Worm (Caenorhabditis elegans) whole organism, L1 larva: ENCODE data around the gene F55G7.4.

Experiments used
- C16A3.4 ChIP-seq: fragments of 150-350 bp; optimal IDR thresholded peaks from 2 replicates; lab custom pipeline; 2014; ENCODE audit warnings: missing biosample characterization, missing genetic modification characterization
- C34B4.2 ChIP-seq: sonication (generic microtip); optimal IDR thresholded peaks from 2 replicates; lab custom pipeline; 2017; ENCODE audit warnings: mild to moderate bottlenecking, missing genetic modification characterization, missing compliant biosample characterization
- F16B12.6 ChIP-seq: fragments of 150-350 bp; optimal IDR thresholded peaks from 2 replicates; lab custom pipeline; 2014; ENCODE audit warnings: missing biosample characterization, missing genetic modification characterization
- aha-1 ChIP-seq: fragments of 150-350 bp; optimal IDR thresholded peaks from 2 replicates; lab custom pipeline; 2014; ENCODE audit warnings: missing biosample characterization, missing genetic modification characterization
- alr-1 ChIP-seq: fragments of 200-800 bp; sonication (Bioruptor generic); optimal IDR thresholded peaks from 2 replicates; lab custom pipeline; 2018; ENCODE audit warnings: borderline replicate concordance, mild to moderate bottlenecking, missing genetic modification characterization, missing compliant biosample characterization
- ama-1 ChIP-seq: fragments of 150-350 bp; optimal IDR thresholded peaks from 2 replicates; lab custom pipeline; 2014
- blmp-1 ChIP-seq: fragments of 150-350 bp; optimal IDR thresholded peaks from 2 replicates; lab custom pipeline; 2014; ENCODE audit warnings: missing biosample characterization, missing genetic modification characterization
- ceh-63 ChIP-seq: fragments of 200-800 bp; sonication (Bioruptor generic); optimal IDR thresholded peaks from 2 replicates; lab custom pipeline; 2018; ENCODE audit warnings: mild to moderate bottlenecking, missing genetic modification characterization, missing compliant biosample characterization
- ceh-8 ChIP-seq: fragments of 200-800 bp; sonication (Bioruptor generic); optimal IDR thresholded peaks from 2 replicates; lab custom pipeline; 2018; ENCODE audit warnings: mild to moderate bottlenecking, missing genetic modification characterization, moderate library complexity, missing compliant biosample characterization
- ceh-82 ChIP-seq, 3 experiments: fragments of 150-350 bp in 1 of 3; sonication (generic microtip) in 2 of 3; optimal IDR thresholded peaks; 2 replicates each; lab custom pipeline; 2014 to 2017; ENCODE audit warnings: missing biosample characterization in 3 of 3, missing genetic modification characterization in 3 of 3
- ceh-88 ChIP-seq: fragments of 200-800 bp; sonication (Bioruptor generic); IDR thresholded peaks from 2 replicates; pipeline ENCODE4 v1.3.6; 2022; ENCODE audit warnings: missing genetic modification characterization, missing compliant biosample characterization
- ceh-90 ChIP-seq: sonication (generic microtip); optimal IDR thresholded peaks from 2 replicates; lab custom pipeline; 2016; ENCODE audit warnings: missing genetic modification characterization, missing compliant biosample characterization
- dsc-1 ChIP-seq: sonication (generic microtip); optimal IDR thresholded peaks from 2 replicates; lab custom pipeline; 2016; ENCODE audit warnings: mild to moderate bottlenecking, missing genetic modification characterization, missing compliant biosample characterization
- efl-1 ChIP-seq, 4 experiments: fragments of 150-350 bp; optimal IDR thresholded peaks in 3 of 4; peaks in 1 of 4; 1 replicate in 1 of 4; 2 replicates in 3 of 4; lab custom pipeline; 2014; ENCODE audit warnings: missing biosample characterization in 2 of 4, missing genetic modification characterization in 2 of 4, missing genetic modification reagents in 2 of 4
- egl-13 ChIP-seq: sonication (generic microtip); optimal IDR thresholded peaks from 2 replicates; lab custom pipeline; 2016; ENCODE audit warnings: missing genotype, missing genetic modification reagents, missing genetic modification characterization, missing compliant biosample characterization
- elt-2 ChIP-seq: sonication (generic microtip); optimal IDR thresholded peaks from 2 replicates; lab custom pipeline; 2016; ENCODE audit warnings: missing genetic modification characterization, mild to moderate bottlenecking, inconsistent platforms, missing compliant biosample characterization, missing genetic modification reagents
- ets-5 ChIP-seq: fragments of 200-800 bp; sonication (Bioruptor generic); IDR thresholded peaks from 2 replicates; pipeline ENCODE4 v1.3.6; 2022; ENCODE audit warnings: missing genetic modification characterization, missing compliant biosample characterization
- fkh-4 ChIP-seq: sonication (generic microtip); optimal IDR thresholded peaks from 2 replicates; lab custom pipeline; 2016; ENCODE audit warnings: missing compliant biosample characterization, missing genetic modification characterization, borderline replicate concordance
- fos-1 ChIP-seq: fragments of 150-350 bp; optimal IDR thresholded peaks from 2 replicates; lab custom pipeline; 2014; ENCODE audit warnings: missing biosample characterization, missing genetic modification characterization
- grh-1 ChIP-seq: fragments of 200-800 bp; sonication (Bioruptor generic); IDR thresholded peaks from 2 replicates; pipeline ENCODE4 v1.3.6; 2022; ENCODE audit warnings: missing genetic modification reagents, missing genetic modification characterization, missing compliant biosample characterization
- hlh-4 ChIP-seq: sonication (generic microtip); optimal IDR thresholded peaks from 2 replicates; lab custom pipeline; 2016; ENCODE audit warnings: mild to moderate bottlenecking, missing genetic modification characterization, missing compliant biosample characterization
- hpl-2 ChIP-seq: fragments of 150-350 bp; optimal IDR thresholded peaks from 2 replicates; lab custom pipeline; 2014; ENCODE audit warnings: missing biosample characterization, missing genetic modification reagents, missing genetic modification characterization
- isw-1 ChIP-seq: fragments of 200-800 bp; sonication (Bioruptor generic); IDR thresholded peaks from 2 replicates; pipeline ENCODE4 v1.3.6; 2022; ENCODE audit warnings: missing genetic modification characterization, missing compliant biosample characterization
- jun-1 ChIP-seq: fragments of 150-350 bp; optimal IDR thresholded peaks from 2 replicates; lab custom pipeline; 2014; ENCODE audit warnings: missing biosample characterization, missing genetic modification reagents, missing genetic modification characterization
- lin-13 ChIP-seq: fragments of 150-350 bp; optimal IDR thresholded peaks from 2 replicates; lab custom pipeline; 2014; ENCODE audit warnings: missing biosample characterization, missing genetic modification reagents, missing genetic modification characterization
- lin-14 ChIP-seq: fragments of 200-800 bp; sonication (Bioruptor generic); optimal IDR thresholded peaks from 2 replicates; lab custom pipeline; 2018; ENCODE audit warnings: mild to moderate bottlenecking, missing genetic modification characterization, moderate library complexity, missing compliant biosample characterization
- lin-39 ChIP-seq: fragments of 150-350 bp; optimal IDR thresholded peaks from 2 replicates; lab custom pipeline; 2014; ENCODE audit warnings: missing biosample characterization, missing genetic modification reagents, missing genetic modification characterization
- lir-3 ChIP-seq: sonication (generic microtip); optimal IDR thresholded peaks from 2 replicates; lab custom pipeline; 2016; ENCODE audit warnings: mild to moderate bottlenecking, missing genetic modification characterization, moderate library complexity, missing compliant biosample characterization; ENCODE audit not compliant: poor library complexity
- mab-9 ChIP-seq: fragments of 200-800 bp; sonication (Bioruptor generic); IDR thresholded peaks from 2 replicates; pipeline ENCODE4 v1.3.6; 2022; ENCODE audit warnings: missing genetic modification reagents, missing genetic modification characterization, missing compliant biosample characterization
- mef-2 ChIP-seq: fragments of 150-350 bp; optimal IDR thresholded peaks from 2 replicates; lab custom pipeline; 2014; ENCODE audit warnings: missing biosample characterization, missing genetic modification characterization
- nhr-11 ChIP-seq: fragments of 150-350 bp; optimal IDR thresholded peaks from 2 replicates; lab custom pipeline; 2014; ENCODE audit warnings: missing biosample characterization, missing genetic modification characterization
- nhr-12 ChIP-seq: sonication (generic microtip); optimal IDR thresholded peaks from 2 replicates; lab custom pipeline; 2017; ENCODE audit warnings: missing biosample characterization, missing genetic modification characterization
- nhr-19 ChIP-seq: fragments of 200-800 bp; sonication (Bioruptor generic); conservative IDR thresholded peaks from 2 replicates; pipeline ENCODE4 v1.3.6; 2022; ENCODE audit warnings: missing genetic modification characterization, missing compliant biosample characterization
- nhr-237 ChIP-seq: fragments of 150-350 bp; optimal IDR thresholded peaks from 2 replicates; lab custom pipeline; 2014; ENCODE audit warnings: missing biosample characterization, missing genetic modification characterization
- nhr-47 ChIP-seq: sonication (generic microtip); optimal IDR thresholded peaks from 2 replicates; lab custom pipeline; 2016; ENCODE audit warnings: mild to moderate bottlenecking, missing genetic modification characterization, moderate library complexity, missing compliant biosample characterization
- nhr-76 ChIP-seq: sonication (generic microtip); optimal IDR thresholded peaks from 2 replicates; lab custom pipeline; 2017; ENCODE audit warnings: missing biosample characterization, missing genetic modification characterization
- nhr-85 ChIP-seq: sonication (generic microtip); peaks from one replicate; lab custom pipeline; 2016; ENCODE audit warnings: missing genetic modification characterization, inconsistent platforms, missing compliant biosample characterization
- pag-3 ChIP-seq: sonication (generic microtip); optimal IDR thresholded peaks from 2 replicates; lab custom pipeline; 2017; ENCODE audit warnings: missing genetic modification characterization, mild to moderate bottlenecking, missing compliant biosample characterization, antibody characterized with exemption, borderline replicate concordance; ENCODE audit not compliant: insufficient read depth
- pax-3 ChIP-seq: fragments of 200-800 bp; sonication (Bioruptor generic); optimal IDR thresholded peaks from 2 replicates; lab custom pipeline; 2018; ENCODE audit warnings: mild to moderate bottlenecking, missing genetic modification characterization, moderate library complexity, missing compliant biosample characterization
- skn-1 ChIP-seq: fragments of 150-350 bp; optimal IDR thresholded peaks from 2 replicates; lab custom pipeline; 2014; ENCODE audit warnings: missing biosample characterization, missing genetic modification characterization
- snpc-4 ChIP-seq: fragments of 150-350 bp; optimal IDR thresholded peaks from 2 replicates; lab custom pipeline; 2014; ENCODE audit warnings: missing biosample characterization, missing genetic modification characterization
- snu-23 ChIP-seq: sonication (generic microtip); optimal IDR thresholded peaks from 2 replicates; lab custom pipeline; 2016; ENCODE audit warnings: missing genetic modification characterization, missing compliant biosample characterization
- sox-4 ChIP-seq: sonication (generic microtip); optimal IDR thresholded peaks from 2 replicates; lab custom pipeline; 2016; ENCODE audit warnings: missing genetic modification characterization, missing compliant biosample characterization
- sup-37 ChIP-seq: fragments of 200-800 bp; sonication (Bioruptor generic); optimal IDR thresholded peaks from 2 replicates; lab custom pipeline; 2018; ENCODE audit warnings: mild to moderate bottlenecking, missing genetic modification characterization, missing compliant biosample characterization
- tbx-2 ChIP-seq: sonication (generic microtip); optimal IDR thresholded peaks from 2 replicates; lab custom pipeline; 2016; ENCODE audit warnings: missing genetic modification characterization, missing compliant biosample characterization
- tlp-1 ChIP-seq: fragments of 150-350 bp; optimal IDR thresholded peaks from 2 replicates; lab custom pipeline; 2014; ENCODE audit warnings: missing biosample characterization, missing genetic modification characterization
- unc-130 ChIP-seq: fragments of 150-350 bp; optimal IDR thresholded peaks from 2 replicates; lab custom pipeline; 2017; ENCODE audit warnings: missing biosample characterization, missing genetic modification characterization, inconsistent platforms
- unc-86 ChIP-seq: sonication (generic microtip); optimal IDR thresholded peaks from 2 replicates; lab custom pipeline; 2016; ENCODE audit warnings: missing genetic modification characterization, missing compliant biosample characterization
- vab-15 ChIP-seq: sonication (generic microtip); optimal IDR thresholded peaks from 2 replicates; lab custom pipeline; 2017; ENCODE audit warnings: missing genotype, mild to moderate bottlenecking, missing genetic modification characterization, missing compliant biosample characterization
- zip-4 ChIP-seq: fragments of 200-800 bp; sonication (Bioruptor generic); optimal IDR thresholded peaks from 2 replicates; lab custom pipeline; 2018; ENCODE audit warnings: mild to moderate bottlenecking, missing genetic modification characterization, moderate library complexity, missing compliant biosample characterization
- ztf-11 ChIP-seq, 2 experiments: sonication (generic microtip); optimal IDR thresholded peaks; 2 replicates each; lab custom pipeline; 2016 to 2017; ENCODE audit warnings: missing genetic modification characterization in 2 of 2, missing biosample characterization in 1 of 2, missing compliant biosample characterization in 1 of 2
- ztf-4 ChIP-seq: fragments of 150-350 bp; optimal IDR thresholded peaks from 2 replicates; lab custom pipeline; 2014; ENCODE audit warnings: missing biosample characterization, missing genetic modification characterization

Gene F55G7.4

ce11 chrX:11937343-11937935, 9.8 kb downstream of the F55G7.4 start:
- TF ChIP-seq sup-37 (GFP tag; lab: Kevin White, UChicago) (peak; percentile 87), pag-3 (no peak), egl-13 (tag; lab: Kevin White, UChicago) (peak; percentile 96), ama-1 (lab: Kevin White, UChicago) (no peak), mab-9 (GFP tag; lab: Robert Waterston, UW) (peak; percentile 92), hlh-4 (tag; lab: Kevin White, UChicago) (peak; percentile 87), grh-1 (peak; percentile 96), hpl-2 (GFP tag; lab: Kevin White, UChicago) (peak; percentile 100), nhr-12 (tag; lab: Kevin White, UChicago) (peak; percentile 81), nhr-19 (GFP tag; lab: Robert Waterston, UW) (peak; percentile 98), tbx-2 (tag; lab: Kevin White, UChicago) (peak; percentile 98), ceh-90 (tag; lab: Kevin White, UChicago) (peak; percentile 54), lin-14 (GFP tag; lab: Kevin White, UChicago) (peak; percentile 96), ceh-8 (GFP tag; lab: Kevin White, UChicago) (peak; percentile 99), ets-5 (GFP tag; lab: Robert Waterston, UW) (no peak), blmp-1 (tag; lab: Kevin White, UChicago) (peak; percentile 55), efl-1 (optimal IDR thresholded peaks at IDR 0.05; lab: Kevin White, UChicago) (peak; percentile 85 to 89), efl-1 (GFP tag; optimal IDR thresholded peaks at IDR 0.05 in 1 of 2; lab: Kevin White, UChicago) (peak; percentile 48 to 97), unc-130 (peak; percentile 10), nhr-76 (tag; lab: Kevin White, UChicago) (peak; percentile 92), lin-39 (tag; lab: Kevin White, UChicago) (peak; percentile 98), skn-1 (tag; lab: Kevin White, UChicago) (peak; percentile 99), zip-4 (peak; percentile 95), F16B12.6 (tag; lab: Kevin White, UChicago) (peak; percentile 66), fos-1 (tag; lab: Kevin White, UChicago) (peak; percentile 99), lin-13 (GFP tag; lab: Kevin White, UChicago) (peak; percentile 97), sox-4 (tag; lab: Kevin White, UChicago) (peak; percentile 99), vab-15 (tag; lab: Kevin White, UChicago) (peak; percentile 70), aha-1 (peak; percentile 66), nhr-85 (tag; lab: Kevin White, UChicago) (peak; percentile 97), nhr-237 (tag; lab: Kevin White, UChicago) (peak; percentile 97), unc-86 (peak; percentile 95), tlp-1 (tag; lab: Kevin White, UChicago) (no peak), ztf-11 (tag; optimal IDR thresholded peaks at IDR 0.05; lab: Kevin White, UChicago) (peak; percentile 90 to 93), snu-23 (GFP tag; lab: Kevin White, UChicago) (peak; percentile 100), ceh-88 (GFP tag; lab: Robert Waterston, UW) (peak; percentile 97), C16A3.4 (tag; lab: Kevin White, UChicago) (peak; percentile 99), isw-1 (peak; percentile 86), C34B4.2 (tag; lab: Kevin White, UChicago) (no peak), mef-2 (tag; lab: Kevin White, UChicago) (peak; percentile 78), jun-1 (tag; lab: Kevin White, UChicago) (peak; percentile 100), elt-2 (tag; lab: Kevin White, UChicago) (peak; percentile 94), alr-1 (no peak), ceh-82 (tag; optimal IDR thresholded peaks at IDR 0.05; lab: Kevin White, UChicago) (peak; percentile 99), dsc-1 (tag; lab: Kevin White, UChicago) (peak; percentile 100), ztf-4 (peak; percentile 99), snpc-4 (tag; lab: Kevin White, UChicago) (peak; percentile 87), nhr-11 (tag; lab: Kevin White, UChicago) (peak; percentile 99), ceh-63 (GFP tag; lab: Kevin White, UChicago) (peak; percentile 96), lir-3 (tag; lab: Kevin White, UChicago) (peak; percentile 93), nhr-47 (peak; percentile 99), fkh-4 (tag; lab: Kevin White, UChicago) (peak; percentile 92), pax-3 (peak; percentile 92)
